Worm (Caenorhabditis elegans) whole organism, L3 larva: ENCODE results near the gene T16G1.4.

Experiments
- ceh-28 ChIP-seq: fragments of 150-350 bp; optimal IDR thresholded peaks from 2 replicates; lab custom pipeline; 2014; ENCODE audit warnings: missing biosample characterization, missing genetic modification reagents, missing genetic modification characterization
- nhr-76 ChIP-seq: fragments of 150-350 bp; sonication (generic microtip); optimal IDR thresholded peaks from 5 replicates; lab custom pipeline; 2014; ENCODE audit warnings: missing biosample characterization, missing genetic modification characterization
- nhr-77 ChIP-seq: fragments of 150-350 bp; optimal IDR thresholded peaks from 2 replicates; lab custom pipeline; 2014; ENCODE audit warnings: missing biosample characterization, missing genetic modification characterization

DNA sequence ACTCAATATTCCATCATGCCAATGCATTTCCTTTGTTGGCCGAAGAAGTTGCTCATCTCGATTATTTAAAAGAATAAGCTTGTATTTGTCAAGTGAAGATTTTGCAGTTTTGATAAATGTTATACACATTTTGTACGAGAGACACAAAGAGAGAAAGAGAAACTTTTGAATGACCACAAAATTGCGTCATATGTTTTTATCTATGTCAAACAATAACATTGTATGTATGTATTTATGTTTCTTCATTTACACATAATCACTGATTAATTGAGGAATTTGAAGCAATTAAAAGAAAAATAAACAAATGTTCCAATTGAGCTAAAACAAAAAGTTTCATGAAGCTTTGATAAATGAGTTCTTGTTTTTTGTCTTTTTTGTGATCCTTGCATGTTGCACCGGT is 21.5 kb upstream of the T16G1.4 start, which contains the start of gene hrg-9:
- TF ChIP-seq ceh-28 (tag; lab: Kevin White, UChicago) (no peak), nhr-76 (tag; lab: Kevin White, UChicago) (no peak), nhr-77 (tag; lab: Kevin White, UChicago) (no peak)
